Worm (Caenorhabditis elegans) whole organism, young adult: ENCODE results near the gene F13A2.9.

ENCODE experiments used
- C06A6.2 ChIP-seq: fragments of 200-800 bp; sonication (Bioruptor generic); conservative IDR thresholded peaks from 2 replicates; pipeline ENCODE4 v1.3.6; 2022; ENCODE audit warnings: missing genetic modification characterization, missing compliant biosample characterization
- F39B2.1 ChIP-seq: fragments of 200-800 bp; sonication (Bioruptor generic); IDR thresholded peaks from 2 replicates; pipeline ENCODE4 v1.3.6; 2022; ENCODE audit warnings: missing genetic modification reagents, missing genetic modification characterization, missing compliant biosample characterization
- attf-5 ChIP-seq: fragments of 200-800 bp; sonication (Bioruptor generic); optimal IDR thresholded peaks from 2 replicates; lab custom pipeline; 2018; ENCODE audit warnings: mild to moderate bottlenecking, missing genetic modification characterization, missing compliant biosample characterization
- ceh-100 ChIP-seq: fragments of 200-800 bp; sonication (Bioruptor generic); IDR thresholded peaks from 2 replicates; pipeline ENCODE4 v1.3.6; 2022; ENCODE audit warnings: missing genetic modification reagents, missing genetic modification characterization, missing compliant biosample characterization
- lin-40 ChIP-seq: sonication (generic microtip); optimal IDR thresholded peaks from 2 replicates; lab custom pipeline; 2016; ENCODE audit warnings: missing genetic modification characterization, mild to moderate bottlenecking, missing compliant biosample characterization, missing genotype, missing genetic modification reagents
- nfyb-1 ChIP-seq: fragments of 200-800 bp; sonication (Bioruptor generic); IDR thresholded peaks from 2 replicates; pipeline ENCODE4 v1.3.6; 2022; ENCODE audit warnings: missing genetic modification reagents, missing genetic modification characterization, missing compliant biosample characterization
- pha-4 ChIP-seq: fragments of 150-350 bp; sonication (generic microtip); optimal IDR thresholded peaks from 2 replicates; lab custom pipeline; 2014; ENCODE audit warnings: missing biosample characterization, missing genetic modification reagents, missing genetic modification characterization
- sdz-38 ChIP-seq: sonication (generic microtip); optimal IDR thresholded peaks from 2 replicates; lab custom pipeline; 2016; ENCODE audit warnings: missing genotype, missing genetic modification characterization, missing compliant biosample characterization
- snpc-4 ChIP-seq, 5 experiments: fragments of 150-350 bp in 1 of 5; sonication (generic microtip) in 4 of 5; optimal IDR thresholded peaks; 2 replicates each; lab custom pipeline; 2014 to 2018; ENCODE audit warnings: missing genetic modification characterization in 5 of 5, missing biosample characterization in 3 of 5, antibody characterized with exemption in 2 of 5, mild to moderate bottlenecking in 2 of 5, missing compliant biosample characterization in 2 of 5, missing genotype in 2 of 5, moderate library complexity in 2 of 5, missing genetic modification reagents in 1 of 5
- unc-62 ChIP-seq: fragments of 150-350 bp; optimal IDR thresholded peaks from 2 replicates; lab custom pipeline; 2014; ENCODE audit warnings: missing biosample characterization, missing genetic modification reagents, missing genetic modification characterization
- xnd-1 ChIP-seq: sonication (generic microtip); optimal IDR thresholded peaks from 2 replicates; lab custom pipeline; 2016; ENCODE audit warnings: missing genotype, missing genetic modification reagents, missing genetic modification characterization, missing compliant biosample characterization

DNA sequence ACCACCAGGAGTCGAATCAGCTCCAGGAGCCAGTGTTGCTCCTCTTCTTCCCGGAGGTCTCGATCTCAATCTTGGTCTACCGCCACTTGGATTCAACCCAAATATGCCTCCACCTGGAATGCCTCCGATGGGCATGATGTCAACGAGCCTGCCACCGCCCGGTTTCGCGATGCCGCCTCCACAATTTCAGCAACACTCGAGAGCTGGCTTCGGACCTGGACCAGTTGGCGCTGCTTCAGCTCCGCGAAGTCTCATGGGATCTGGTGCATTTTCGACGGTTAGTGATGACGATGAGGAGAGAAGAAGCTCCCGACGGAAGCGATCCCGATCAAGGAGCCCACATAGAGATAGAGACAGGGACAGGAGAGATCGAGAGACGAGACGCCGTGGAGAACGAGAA, 14.3 kb downstream of the F13A2.9 start:
- no peak for TF ChIP-seq C06A6.2 (GFP tag; lab: Robert Waterston, UW)
- TF ChIP-seq pha-4 (tag; lab: Kevin White, UChicago) = no peak
- no peak for TF ChIP-seq lin-40 (tag; lab: Kevin White, UChicago)
- TF ChIP-seq snpc-4 (GFP tag; optimal IDR thresholded peaks at IDR 0.05; lab: Kevin White, UChicago) = no peak
- no peak for TF ChIP-seq snpc-4 (tag; optimal IDR thresholded peaks at IDR 0.05; lab: Kevin White, UChicago)
- no peak for TF ChIP-seq attf-5 (GFP tag; lab: Kevin White, UChicago)
- TF ChIP-seq ceh-100 = no peak
- TF ChIP-seq sdz-38 (tag; lab: Kevin White, UChicago) = no peak
- no peak for TF ChIP-seq unc-62 (GFP tag; lab: Kevin White, UChicago)
- no peak for TF ChIP-seq xnd-1 (tag; lab: Kevin White, UChicago)
- TF ChIP-seq F39B2.1 (GFP tag; lab: Robert Waterston, UW) = no peak
- TF ChIP-seq nfyb-1 (GFP tag; lab: Robert Waterston, UW) = no peak
